Worm (Caenorhabditis elegans) whole organism, L4/young adult: ENCODE data around the gene rnh-2.

Experiments used
- W03F9.2 ChIP-seq: fragments of 150-350 bp; optimal IDR thresholded peaks from 2 replicates; lab custom pipeline; 2014; ENCODE audit warnings: missing biosample characterization, missing genetic modification characterization
- dao-5 ChIP-seq: sonication (generic microtip); optimal IDR thresholded peaks from 2 replicates; lab custom pipeline; 2016; ENCODE audit warnings: missing genotype, missing genetic modification characterization, moderate library complexity, missing compliant biosample characterization
- him-1 ChIP-seq: sonication (generic microtip); optimal IDR thresholded peaks from 2 replicates; lab custom pipeline; 2016; ENCODE audit warnings: missing genotype, missing genetic modification reagents, missing genetic modification characterization, missing compliant biosample characterization

rnh-2 gene

ce11 chrII:8488123-8488522 is 28.8 kb upstream of the rnh-2 start:
- TF ChIP-seq him-1, result no peak
- no peak for TF ChIP-seq dao-5 (tag; lab: Kevin White, UChicago)
- TF ChIP-seq W03F9.2 (tag; lab: Kevin White, UChicago), result no peak

- TF ChIP-seq dao-5 (tag; lab: Kevin White, UChicago) (no peak), W03F9.2 (tag; lab: Kevin White, UChicago) (no peak), him-1 (no peak)
These were observed 22.7 kb upstream of the rnh-2 start, which contains the start of gene M05D6.9 for ce11 chrII:8494228-8494717. M05D6.9 (plus strand) TSS chrII:8494278.

ce11 chrII:8496184-8496583 is 20.8 kb upstream of the rnh-2 start:
- no peak for TF ChIP-seq W03F9.2 (tag; lab: Kevin White, UChicago)
- TF ChIP-seq dao-5 (tag; lab: Kevin White, UChicago), result no peak
- TF ChIP-seq him-1, result no peak

ce11 chrII:8498173-8498572 is 18.8 kb upstream of the rnh-2 start:
- TF ChIP-seq him-1, result no peak
- TF ChIP-seq W03F9.2 (tag; lab: Kevin White, UChicago), result no peak
- no peak for TF ChIP-seq dao-5 (tag; lab: Kevin White, UChicago)

ce11 chrII:8499021-8499420 is 17.9 kb upstream of the rnh-2 start:
- TF ChIP-seq dao-5 (tag; lab: Kevin White, UChicago) (no peak), W03F9.2 (tag; lab: Kevin White, UChicago) (no peak), him-1 (no peak)

- no peak for TF ChIP-seq dao-5 (tag; lab: Kevin White, UChicago)
- no peak for TF ChIP-seq him-1
- TF ChIP-seq W03F9.2 (tag; lab: Kevin White, UChicago), result no peak
These were observed 12.8 kb upstream of the rnh-2 start for ce11 chrII:8504074-8504724.

ce11 chrII:8506759-8507158 is 10.2 kb upstream of the rnh-2 start:
- TF ChIP-seq him-1 (no peak), dao-5 (tag; lab: Kevin White, UChicago) (no peak), W03F9.2 (tag; lab: Kevin White, UChicago) (no peak)

ce11 chrII:8508956-8509355 is 8.0 kb upstream of the rnh-2 start, which contains the start of gene T13H5.1:
T13H5.1 (minus strand) TSS chrII:8509056.
- TF ChIP-seq dao-5 (tag; lab: Kevin White, UChicago) (no peak), W03F9.2 (tag; lab: Kevin White, UChicago) (no peak), him-1 (no peak)

ce11 chrII:8514729-8515128 is 2.2 kb upstream of the rnh-2 start, which contains the start of gene ctg-2:
ctg-2 (plus strand) TSS chrII:8515054.
- TF ChIP-seq him-1 (no peak), dao-5 (tag; lab: Kevin White, UChicago) (no peak), W03F9.2 (tag; lab: Kevin White, UChicago) (no peak)

- no peak for TF ChIP-seq W03F9.2 (tag; lab: Kevin White, UChicago)
- TF ChIP-seq dao-5 (tag; lab: Kevin White, UChicago), result no peak
- no peak for TF ChIP-seq him-1
These were observed 1.4 kb upstream of the rnh-2 start for ce11 chrII:8515521-8515920.

- no peak for TF ChIP-seq W03F9.2 (tag; lab: Kevin White, UChicago)
- no peak for TF ChIP-seq him-1
- no peak for TF ChIP-seq dao-5 (tag; lab: Kevin White, UChicago)
These were observed 1.3 kb downstream of the rnh-2 start, which contains the start of gene T13H5.8 for ce11 chrII:8518210-8518609. T13H5.8 (plus strand) TSS chrII:8518510.

- no peak for TF ChIP-seq W03F9.2 (tag; lab: Kevin White, UChicago)
- no peak for TF ChIP-seq him-1
- no peak for TF ChIP-seq dao-5 (tag; lab: Kevin White, UChicago)
These were observed 3.7 kb downstream of the rnh-2 start, which contains the start of gene cht-2 for ce11 chrII:8520625-8521024. cht-2 (plus strand) TSS chrII:8520925.

- peak; percentile 82 for TF ChIP-seq W03F9.2 (tag; lab: Kevin White, UChicago)
- TF ChIP-seq him-1, result no peak
These were observed 8.3 kb downstream of the rnh-2 start, which contains the start of the genes prp-9 and mrps-18B for ce11 chrII:8525133-8525736. prp-9 (minus strand) TSS chrII:8525396. mrps-18B (plus strand) TSS chrII:8525681.

- TF ChIP-seq him-1 (no peak), W03F9.2 (tag; lab: Kevin White, UChicago) (no peak), dao-5 (tag; lab: Kevin White, UChicago) (no peak)
These were observed 12.3 kb downstream of the rnh-2 start for ce11 chrII:8529176-8529698.
